Worm (Caenorhabditis elegans) whole organism, L3 larva: ENCODE measurements around the gene C24A8.5.

Source experiments
- ZK546.5 ChIP-seq: sonication (generic microtip); optimal IDR thresholded peaks from 2 replicates; lab custom pipeline; 2017; ENCODE audit warnings: missing biosample characterization, missing genetic modification characterization
- aly-2 ChIP-seq: fragments of 150-350 bp; optimal IDR thresholded peaks from 2 replicates; lab custom pipeline; 2014; ENCODE audit warnings: missing biosample characterization, missing genetic modification characterization
- ama-1 ChIP-seq: fragments of 150-350 bp; optimal IDR thresholded peaks from 2 replicates; lab custom pipeline; 2018
- ceh-28 ChIP-seq: fragments of 150-350 bp; optimal IDR thresholded peaks from 2 replicates; lab custom pipeline; 2014; ENCODE audit warnings: missing biosample characterization, missing genetic modification reagents, missing genetic modification characterization
- ceh-82 ChIP-seq: fragments of 150-350 bp; optimal IDR thresholded peaks from 2 replicates; lab custom pipeline; 2014; ENCODE audit warnings: missing biosample characterization, missing genetic modification characterization
- ceh-9 ChIP-seq: sonication (generic microtip); optimal IDR thresholded peaks from 2 replicates; lab custom pipeline; 2018; ENCODE audit warnings: missing biosample characterization, missing genetic modification characterization
- daf-12 ChIP-seq: fragments of 150-350 bp; optimal IDR thresholded peaks from 2 replicates; lab custom pipeline; 2014; ENCODE audit warnings: missing biosample characterization, missing genetic modification reagents, missing genetic modification characterization
- egl-27 ChIP-seq: sonication (generic microtip); optimal IDR thresholded peaks from 4 replicates; lab custom pipeline; 2017; ENCODE audit warnings: missing biosample characterization, missing genetic modification reagents, missing genetic modification characterization
- egl-5 ChIP-seq: fragments of 150-350 bp; optimal IDR thresholded peaks from 2 replicates; lab custom pipeline; 2017; ENCODE audit warnings: missing biosample characterization, missing genetic modification reagents, missing genetic modification characterization, inconsistent platforms
- elt-1 ChIP-seq: fragments of 150-350 bp; optimal IDR thresholded peaks from 2 replicates; lab custom pipeline; 2014; ENCODE audit warnings: missing biosample characterization, missing genetic modification characterization
- elt-2 ChIP-seq: sonication (generic microtip); optimal IDR thresholded peaks from 2 replicates; lab custom pipeline; 2016; ENCODE audit warnings: missing genetic modification reagents, mild to moderate bottlenecking, missing genetic modification characterization, missing compliant biosample characterization
- eor-1 ChIP-seq, 2 experiments: fragments of 150-350 bp; optimal IDR thresholded peaks; 2 replicates each; lab custom pipeline; 2014 to 2018; ENCODE audit warnings: missing biosample characterization in 2 of 2, missing genetic modification characterization in 2 of 2
- fkh-2 ChIP-seq: fragments of 150-350 bp; optimal IDR thresholded peaks from 2 replicates; lab custom pipeline; 2014; ENCODE audit warnings: missing biosample characterization, missing genetic modification reagents, missing genetic modification characterization
- hmg-11 ChIP-seq: sonication (generic microtip); optimal IDR thresholded peaks from 2 replicates; lab custom pipeline; 2016; ENCODE audit warnings: missing genetic modification characterization, missing compliant biosample characterization
- jun-1 ChIP-seq: fragments of 150-350 bp; optimal IDR thresholded peaks from 2 replicates; lab custom pipeline; 2014; ENCODE audit warnings: missing biosample characterization, missing genetic modification reagents, missing genetic modification characterization
- lin-15B ChIP-seq: fragments of 150-350 bp; optimal IDR thresholded peaks from 2 replicates; lab custom pipeline; 2014; ENCODE audit warnings: missing biosample characterization, missing genetic modification characterization
- lin-39 ChIP-seq: fragments of 150-350 bp; optimal IDR thresholded peaks from 2 replicates; lab custom pipeline; 2018; ENCODE audit warnings: missing biosample characterization, missing genetic modification reagents, missing genetic modification characterization
- lsy-12 ChIP-seq: sonication (generic microtip); optimal IDR thresholded peaks from 2 replicates; lab custom pipeline; 2016; ENCODE audit warnings: mild to moderate bottlenecking, missing genetic modification characterization, missing compliant biosample characterization
- nfya-1 ChIP-seq: sonication (generic microtip); optimal IDR thresholded peaks from 2 replicates; lab custom pipeline; 2017; ENCODE audit warnings: missing genetic modification characterization, mild to moderate bottlenecking, missing compliant biosample characterization, antibody characterized with exemption, moderate library complexity; ENCODE audit not compliant: insufficient read depth
- nhr-11 ChIP-seq: fragments of 150-350 bp; optimal IDR thresholded peaks from 2 replicates; lab custom pipeline; 2014; ENCODE audit warnings: missing biosample characterization, missing genetic modification characterization
- nhr-23 ChIP-seq: fragments of 150-350 bp; optimal IDR thresholded peaks from 2 replicates; lab custom pipeline; 2014; ENCODE audit warnings: missing biosample characterization, missing genetic modification reagents, missing genetic modification characterization
- nhr-237 ChIP-seq: fragments of 150-350 bp; optimal IDR thresholded peaks from 2 replicates; lab custom pipeline; 2014; ENCODE audit warnings: missing biosample characterization, missing genetic modification characterization
- nhr-25 ChIP-seq: sonication (generic microtip); optimal IDR thresholded peaks from 2 replicates; lab custom pipeline; 2017; ENCODE audit warnings: missing biosample characterization, missing genetic modification characterization
- nhr-28 ChIP-seq: fragments of 150-350 bp; optimal IDR thresholded peaks from 2 replicates; lab custom pipeline; 2014; ENCODE audit warnings: missing biosample characterization, missing genetic modification characterization
- nhr-43 ChIP-seq: sonication (generic microtip); optimal IDR thresholded peaks from 2 replicates; lab custom pipeline; 2016; ENCODE audit warnings: mild to moderate bottlenecking, missing genetic modification characterization, missing compliant biosample characterization; ENCODE audit not compliant: poor library complexity, severe bottlenecking
- nhr-67 ChIP-seq: fragments of 150-350 bp; optimal IDR thresholded peaks from 2 replicates; lab custom pipeline; 2014; ENCODE audit warnings: missing biosample characterization, missing genetic modification characterization
- nhr-76 ChIP-seq: fragments of 150-350 bp; sonication (generic microtip); optimal IDR thresholded peaks from 5 replicates; lab custom pipeline; 2014; ENCODE audit warnings: missing biosample characterization, missing genetic modification characterization
- nhr-77 ChIP-seq: fragments of 150-350 bp; optimal IDR thresholded peaks from 2 replicates; lab custom pipeline; 2014; ENCODE audit warnings: missing biosample characterization, missing genetic modification characterization
- pha-4 ChIP-seq: fragments of 150-350 bp; optimal IDR thresholded peaks from 2 replicates; lab custom pipeline; 2014; ENCODE audit warnings: missing biosample characterization, missing genetic modification reagents, missing genetic modification characterization
- sea-2 ChIP-seq: fragments of 150-350 bp; sonication (generic microtip); optimal IDR thresholded peaks from 4 replicates; lab custom pipeline; 2014; ENCODE audit warnings: missing biosample characterization, missing genetic modification reagents, missing genetic modification characterization
- snpc-4 ChIP-seq: fragments of 150-350 bp; optimal IDR thresholded peaks from 2 replicates; lab custom pipeline; 2014; ENCODE audit warnings: missing biosample characterization, missing genetic modification characterization
- tbx-2 ChIP-seq: sonication (generic microtip); optimal IDR thresholded peaks from 2 replicates; lab custom pipeline; 2016; ENCODE audit warnings: mild to moderate bottlenecking, missing genetic modification characterization, missing compliant biosample characterization
- zag-1 ChIP-seq: fragments of 150-350 bp; optimal IDR thresholded peaks from 2 replicates; lab custom pipeline; 2014; ENCODE audit warnings: missing biosample characterization, missing genetic modification characterization
- ztf-11 ChIP-seq: fragments of 150-350 bp; optimal IDR thresholded peaks from 2 replicates; lab custom pipeline; 2014; ENCODE audit warnings: missing biosample characterization, missing genetic modification characterization

C24A8.5 gene

DNA sequence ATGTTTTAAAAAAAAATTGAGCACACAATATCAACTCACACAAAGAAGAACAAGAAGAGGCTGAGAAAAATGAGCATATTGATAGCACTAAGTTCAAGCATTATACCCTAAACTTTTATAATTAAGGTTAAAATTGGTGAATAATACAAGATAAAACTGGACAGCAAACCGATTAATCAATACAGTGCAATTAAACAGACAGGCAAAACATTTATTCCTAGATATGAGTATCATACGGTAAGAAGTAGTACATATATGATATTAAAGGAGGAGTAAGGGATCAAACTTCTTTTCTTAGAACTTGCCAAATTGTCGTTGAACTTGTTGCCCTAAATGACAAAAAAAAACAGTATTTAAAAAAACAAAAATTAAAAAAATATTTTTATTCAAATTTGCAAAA, 43.3 kb upstream of the C24A8.5 start, which contains the start of gene R160.14:
R160.14 (minus strand) TSS at position 101 of the 400 bp plus-strand sequence.
- TF ChIP-seq nhr-11 (tag; lab: Kevin White, UChicago): no peak
- TF ChIP-seq nhr-76: no peak
- no peak for TF ChIP-seq sea-2 (GFP tag; lab: Kevin White, UChicago)
- TF ChIP-seq ceh-9: no peak
- TF ChIP-seq egl-27 (tag; lab: Kevin White, UChicago): no peak
- TF ChIP-seq jun-1 (tag; lab: Kevin White, UChicago): no peak
- no peak for TF ChIP-seq elt-1 (tag; lab: Kevin White, UChicago)
- TF ChIP-seq nhr-28 (tag; lab: Kevin White, UChicago): no peak
- TF ChIP-seq nhr-67 (tag; lab: Kevin White, UChicago): no peak
- TF ChIP-seq nhr-237 (tag; lab: Kevin White, UChicago): no peak
- TF ChIP-seq, all 47 proteins: peak for 0

DNA sequence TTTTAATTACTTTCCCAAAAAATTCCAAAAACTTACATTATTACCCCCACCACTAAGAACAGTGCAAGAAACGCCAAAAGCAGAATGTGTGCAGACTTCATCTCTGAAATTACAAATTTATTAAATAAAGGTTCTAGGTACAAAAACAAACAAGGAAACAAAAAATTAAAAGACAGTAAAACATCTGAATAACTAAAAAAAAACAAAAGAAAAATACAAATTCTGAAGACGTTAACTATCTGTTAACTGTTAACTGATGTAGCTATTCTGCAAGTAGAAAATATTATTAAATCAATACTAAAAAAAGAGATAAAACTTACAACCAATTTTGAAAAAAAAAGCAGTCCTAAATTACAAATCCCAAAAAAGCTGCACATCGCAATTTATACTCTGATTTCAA, 42.7 kb upstream of the C24A8.5 start, which contains the start of gene R160.13:
R160.13 (minus strand) TSS at position 101 of the 400 bp plus-strand sequence.
- TF ChIP-seq jun-1 (tag; lab: Kevin White, UChicago) (no peak), lin-39 (tag; lab: Kevin White, UChicago) (no peak), hmg-11 (tag; lab: Kevin White, UChicago) (no peak), ceh-82 (tag; lab: Kevin White, UChicago) (no peak), sea-2 (GFP tag; lab: Kevin White, UChicago) (no peak), eor-1 (tag; optimal IDR thresholded peaks at IDR 0.05; lab: Kevin White, UChicago) (no peak), snpc-4 (no peak), aly-2 (no peak)

DNA sequence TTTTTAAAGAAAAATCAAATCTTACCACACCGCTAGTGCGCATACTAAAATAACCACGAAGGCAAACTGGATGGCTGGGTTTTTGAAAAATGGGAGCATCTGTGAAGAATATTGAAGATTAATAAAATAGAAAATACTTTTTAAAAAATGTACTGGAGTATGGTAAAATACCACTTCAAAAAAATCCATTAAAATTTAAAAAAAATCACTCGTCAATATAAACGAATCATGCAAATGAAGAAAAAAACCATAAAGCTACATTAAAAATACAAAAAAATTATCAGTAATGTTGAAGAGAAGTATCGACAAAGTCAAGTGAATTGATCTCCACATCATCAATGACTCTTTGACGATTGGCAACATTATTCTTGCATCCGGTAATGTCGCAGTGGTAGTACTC, 42.0 kb upstream of the C24A8.5 start, which contains the start of gene R160.5:
R160.5 (minus strand) TSS at position 101 of the 400 bp plus-strand sequence.
- TF ChIP-seq tbx-2 (tag; lab: Kevin White, UChicago): no peak
- no peak for TF ChIP-seq eor-1 (tag; optimal IDR thresholded peaks at IDR 0.05; lab: Kevin White, UChicago)
- TF ChIP-seq nhr-43: no peak
- no peak for TF ChIP-seq zag-1 (tag; lab: Kevin White, UChicago)
- no peak for TF ChIP-seq jun-1 (tag; lab: Kevin White, UChicago)
- TF ChIP-seq nhr-11 (tag; lab: Kevin White, UChicago): no peak
- no peak for TF ChIP-seq egl-5 (tag; lab: Kevin White, UChicago)
- TF ChIP-seq snpc-4: no peak

DNA sequence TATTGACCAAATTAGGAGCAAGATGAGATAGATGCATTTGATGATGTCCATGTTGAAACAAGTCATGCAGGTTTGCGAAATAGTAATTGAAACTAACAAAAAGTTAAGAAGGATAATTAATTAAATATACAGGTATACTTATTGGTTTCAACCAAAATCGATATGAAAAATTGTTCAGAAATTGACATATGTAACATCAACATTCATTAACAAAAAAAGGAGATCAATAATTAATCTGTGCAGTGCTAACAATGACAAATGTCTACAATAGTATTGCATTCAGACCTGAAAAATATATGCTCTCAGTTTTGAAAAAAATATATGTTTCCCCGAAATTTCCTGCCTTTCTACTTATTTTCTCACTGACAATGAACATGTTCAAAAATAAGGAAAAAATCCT, 40.1 kb upstream of the C24A8.5 start, which contains the start of gene R160.4:
R160.4 (minus strand) TSS at position 101 of the 400 bp plus-strand sequence.
- TF ChIP-seq zag-1 (tag; lab: Kevin White, UChicago) (no peak), nhr-43 (no peak), jun-1 (tag; lab: Kevin White, UChicago) (no peak), ama-1 (lab: Kevin White, UChicago) (no peak), nfya-1 (tag; lab: Kevin White, UChicago) (no peak), egl-27 (tag; lab: Kevin White, UChicago) (no peak), nhr-23 (tag; lab: Kevin White, UChicago) (no peak), nhr-237 (tag; lab: Kevin White, UChicago) (no peak), pha-4 (tag; lab: Kevin White, UChicago) (no peak), egl-5 (tag; lab: Kevin White, UChicago) (no peak), ceh-9 (no peak), ztf-11 (no peak), fkh-2 (tag; lab: Kevin White, UChicago) (no peak), lin-15B (tag; lab: Kevin White, UChicago) (no peak), ceh-28 (tag; lab: Kevin White, UChicago) (no peak), daf-12 (no peak), nhr-77 (tag; lab: Kevin White, UChicago) (no peak)

DNA sequence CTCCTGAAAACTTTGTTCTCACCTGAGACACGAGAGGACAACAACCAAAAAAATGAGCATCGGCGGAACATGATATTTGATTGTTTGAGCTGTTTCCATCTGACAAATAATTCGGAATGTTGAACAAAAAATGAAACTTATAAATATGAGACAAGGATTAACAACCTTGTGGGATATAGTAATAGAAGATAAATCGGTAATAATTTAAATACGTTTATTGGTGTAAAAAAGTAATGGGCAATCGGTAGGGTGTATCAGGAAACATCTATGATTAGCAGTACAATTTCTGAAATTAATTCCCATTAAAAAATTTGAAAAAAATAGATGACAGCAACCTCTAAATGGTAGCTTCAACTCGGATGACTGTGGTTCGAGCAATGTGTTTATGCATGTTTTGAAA, 38.7 kb upstream of the C24A8.5 start, which contains the start of gene R160.10:
R160.10 (minus strand) TSS at position 101 of the 400 bp plus-strand sequence.
- TF ChIP-seq ZK546.5 (tag; lab: Kevin White, UChicago): no peak
- TF ChIP-seq hmg-11 (tag; lab: Kevin White, UChicago): no peak
- no peak for TF ChIP-seq elt-2
- TF ChIP-seq fkh-2 (tag; lab: Kevin White, UChicago): no peak
- TF ChIP-seq nhr-67 (tag; lab: Kevin White, UChicago): no peak
- TF ChIP-seq snpc-4: no peak
- TF ChIP-seq sea-2 (GFP tag; lab: Kevin White, UChicago): no peak
- TF ChIP-seq nfya-1 (tag; lab: Kevin White, UChicago): no peak
- TF ChIP-seq nhr-25: no peak
- TF ChIP-seq nhr-77 (tag; lab: Kevin White, UChicago): no peak
- no peak for TF ChIP-seq eor-1 (tag; optimal IDR thresholded peaks at IDR 0.05; lab: Kevin White, UChicago)
- TF ChIP-seq pha-4 (tag; lab: Kevin White, UChicago): no peak
- TF ChIP-seq lsy-12 (tag; lab: Kevin White, UChicago): no peak
- TF ChIP-seq zag-1 (tag; lab: Kevin White, UChicago): no peak
